Fruit fly (Drosophila melanogaster) Kc167 (cell line): Measurements from ENCODE around the gene CG8526.

Experiments
- Myc ChIP-seq: fragments of >200 bp; optimal IDR thresholded peaks from 2 replicates; lab custom pipeline; 2017; ENCODE audit warnings: missing external identifiers
- Sin3A ChIP-seq: fragments of >200 bp; optimal IDR thresholded peaks from 2 replicates; lab custom pipeline; 2018; ENCODE audit warnings: missing external identifiers
- h ChIP-seq: fragments of >200 bp; optimal IDR thresholded peaks from 3 replicates; lab custom pipeline; 2018; ENCODE audit warnings: missing external identifiers
- insv ChIP-seq: fragments of >200 bp; optimal IDR thresholded peaks from 3 replicates; lab custom pipeline; 2018; ENCODE audit warnings: missing external identifiers
- psq ChIP-seq: fragments of >200 bp; optimal IDR thresholded peaks from 2 replicates; lab custom pipeline; 2017; ENCODE audit warnings: missing external identifiers

- TF ChIP-seq Sin3A (lab: Kevin White, UChicago) (no peak), psq (lab: Kevin White, UChicago) (no peak), Myc (lab: Kevin White, UChicago) (no peak), insv (lab: Kevin White, UChicago) (no peak), h (no peak)
These were observed 20.0 kb downstream of the CG8526 start, which contains the start of gene CG42857 for dm6 chr3R:9821091-9821490.
